Worm (Caenorhabditis elegans): ENCODE results near the gene syx-16.
A peak's percentile ranks its signal among the peaks of the same experiment; 100 is the strongest.

ce11 chrIII:5172470-5172869 lies 36.4 kb downstream of the syx-16 start, which contains the start of gene K10D2.5:
- TF ChIP-seq nhr-12 (tag; optimal IDR thresholded peaks at IDR 0.05) (no peak), nhr-11 (tag; optimal IDR thresholded peaks at IDR 0.05) (no peak), lin-13 (GFP tag; optimal IDR thresholded peaks at IDR 0.05) (peak; percentile 94), R02D3.7 (tag; optimal IDR thresholded peaks at IDR 0.05) (no peak), nhr-25 (tag; optimal IDR thresholded peaks at IDR 0.05) (peak; percentile 87)
